Worm (Caenorhabditis elegans): Measurements from ENCODE around the gene R12B2.8.

Gene R12B2.8

ce11 chrIII:5838159-5839046 is 14.7 kb downstream of the R12B2.8 start (continued):
- no peak for TF ChIP-seq skn-1 (tag; optimal IDR thresholded peaks at IDR 0.05)
- TF ChIP-seq dmd-6 (GFP tag; IDR thresholded peaks at IDR 0.05), result peak; percentile 95
- TF ChIP-seq mxl-3 (GFP tag; optimal IDR thresholded peaks at IDR 0.05), result peak; percentile 86
- TF ChIP-seq tra-1 (GFP tag; IDR thresholded peaks at IDR 0.05), result peak; percentile 58; the same call in 1 of the 2 replicates
- TF ChIP-seq vab-7 (GFP tag; IDR thresholded peaks at IDR 0.05), result no peak
- TF ChIP-seq daf-8 (GFP tag; IDR thresholded peaks at IDR 0.05), result no peak
- TF ChIP-seq rbr-2 (tag; optimal IDR thresholded peaks at IDR 0.05), result no peak
- peak; percentile 49 to 82 for TF ChIP-seq unc-62 (GFP tag; optimal IDR thresholded peaks at IDR 0.05 in 1 of 2)
- TF ChIP-seq unc-62 (tag; optimal IDR thresholded peaks at IDR 0.05), result no peak
- TF ChIP-seq ztf-7 (tag; optimal IDR thresholded peaks at IDR 0.05), result no peak
- TF ChIP-seq lin-1 (GFP tag; IDR thresholded peaks at IDR 0.05), result 0 out of 2 replicates have a peak, but pooled peaks have one; percentile 24
- TF ChIP-seq nhr-77 (tag; optimal IDR thresholded peaks at IDR 0.05), result peak; percentile 77
- no peak for TF ChIP-seq lin-39 (tag; optimal IDR thresholded peaks at IDR 0.05)
- TF ChIP-seq F49E8.2 (tag; optimal IDR thresholded peaks at IDR 0.05; ENCODE audit: borderline replicate concordance), result no peak
- no peak for TF ChIP-seq F44E2.7 (GFP tag; IDR thresholded peaks at IDR 0.05)
- TF ChIP-seq lsy-2 (tag; optimal IDR thresholded peaks at IDR 0.05), result peak; percentile 55 to 58
- TF ChIP-seq fos-1 (tag; optimal IDR thresholded peaks at IDR 0.05), result no peak
- TF ChIP-seq ama-1 (optimal IDR thresholded peaks at IDR 0.05), result peak; percentile 33
- TF ChIP-seq egl-27 (tag; optimal IDR thresholded peaks at IDR 0.05), result no peak
- peak; percentile 70 to 93 for TF ChIP-seq mdl-1 (tag; optimal IDR thresholded peaks at IDR 0.05)
- peak; percentile 25 for TF ChIP-seq aha-1 (tag)
- TF ChIP-seq nhr-76 (tag; optimal IDR thresholded peaks at IDR 0.05), result no peak
- TF ChIP-seq zfp-3 (GFP tag; conservative IDR thresholded peaks at IDR 0.05), result 0 out of 2 replicates have a peak, but pooled peaks have one; percentile 31
- TF ChIP-seq nhr-6 (tag; optimal IDR thresholded peaks at IDR 0.05), result peak; percentile 67
- no peak for TF ChIP-seq snpc-4 (tag; optimal IDR thresholded peaks at IDR 0.05)
- no peak for TF ChIP-seq sdz-12 (GFP tag; optimal IDR thresholded peaks at IDR 0.05)
- TF ChIP-seq pha-4 (GFP tag; IDR thresholded peaks at IDR 0.05), result no peak
- TF ChIP-seq pha-4 (tag; optimal IDR thresholded peaks at IDR 0.05), result no peak
- TF ChIP-seq php-3 (GFP tag; IDR thresholded peaks at IDR 0.05), result peak; percentile 87
- TF ChIP-seq duxl-1 (tag; optimal IDR thresholded peaks at IDR 0.05; ENCODE audit: poor library complexity), result peak; percentile 15

DNA sequence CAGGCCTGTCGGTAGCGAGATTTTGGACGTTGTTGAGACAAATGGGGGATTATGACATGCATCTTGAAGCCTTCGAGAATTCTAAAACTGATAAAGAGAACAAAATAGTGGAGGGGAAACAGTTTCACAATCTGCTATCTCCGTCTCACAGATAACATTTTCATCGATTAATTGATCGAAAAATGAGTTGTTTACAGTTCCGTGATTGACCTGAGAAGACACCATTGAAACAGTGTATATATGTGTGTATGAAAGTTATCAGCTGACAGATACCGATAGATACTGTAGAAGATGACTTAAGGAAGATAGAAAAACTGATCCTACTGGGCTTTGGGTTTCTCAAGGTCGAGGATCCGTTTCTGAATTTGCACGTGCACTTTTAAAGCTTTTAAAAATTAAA is 15.4 kb downstream of the R12B2.8 start:
- TF ChIP-seq daf-19 (GFP tag; conservative IDR thresholded peaks at IDR 0.05) (0 out of 2 replicates have a peak, but pooled peaks have one; percentile 42), mxl-2 (GFP tag; conservative IDR thresholded peaks at IDR 0.05) (no peak), tag-97 (GFP tag; IDR thresholded peaks at IDR 0.05) (no peak), madf-9 (GFP tag; conservative IDR thresholded peaks at IDR 0.05) (no peak), pqm-1 (tag; optimal IDR thresholded peaks at IDR 0.05) (peak; percentile 51), hmg-1.1 (GFP tag; IDR thresholded peaks at IDR 0.05) (no peak), dmd-6 (GFP tag; IDR thresholded peaks at IDR 0.05) (peak; percentile 74), egl-27 (tag; optimal IDR thresholded peaks at IDR 0.05) (no peak), vab-7 (GFP tag; IDR thresholded peaks at IDR 0.05) (no peak), zfp-3 (GFP tag; conservative IDR thresholded peaks at IDR 0.05) (no peak), F10B5.3 (tag; optimal IDR thresholded peaks at IDR 0.05) (no peak), nhr-102 (tag; optimal IDR thresholded peaks at IDR 0.05) (no peak), Y105C5A.15 (GFP tag; IDR thresholded peaks at IDR 0.05) (no peak), mes-2 (tag; optimal IDR thresholded peaks at IDR 0.05; ENCODE audit: poor library complexity, severe bottlenecking) (peak; percentile 21), aly-2 (tag; optimal IDR thresholded peaks at IDR 0.05) (no peak), hlh-30 (tag; optimal IDR thresholded peaks at IDR 0.05; ENCODE audit: insufficient read depth) (peak; percentile 73), T20F7.1 (GFP tag; optimal IDR thresholded peaks at IDR 0.05) (peak; percentile 61), lsy-2 (tag; optimal IDR thresholded peaks at IDR 0.05) (peak in 1 of 2 experiments; percentile 1), nhr-42 (GFP tag; IDR thresholded peaks at IDR 0.05) (no peak), saeg-2 (GFP tag; IDR thresholded peaks at IDR 0.05) (no peak), R02D3.7 (tag; optimal IDR thresholded peaks at IDR 0.05) (no peak), unc-62 (GFP tag; optimal IDR thresholded peaks at IDR 0.05 in 1 of 2) (no peak), unc-62 (tag; optimal IDR thresholded peaks at IDR 0.05) (no peak), unc-39 (tag; optimal IDR thresholded peaks at IDR 0.05) (no peak), ctbp-1 (GFP tag; IDR thresholded peaks at IDR 0.05) (no peak), dve-1 (tag; optimal IDR thresholded peaks at IDR 0.05; ENCODE audit: insufficient read depth) (peak; percentile 88), nhr-28 (tag; optimal IDR thresholded peaks at IDR 0.05) (peak; percentile 60)

Measured in whole organism, L4 larva.